Worm (Caenorhabditis elegans) whole organism, early embryonic: ENCODE data around the gene gcl-1.

Source experiments
- B0310.2 ChIP-seq: sonication (generic microtip); optimal IDR thresholded peaks from 2 replicates; lab custom pipeline; 2016; ENCODE audit warnings: mild to moderate bottlenecking, missing genetic modification characterization, missing compliant biosample characterization
- aly-1 ChIP-seq: sonication (generic microtip); optimal IDR thresholded peaks from 2 replicates; lab custom pipeline; 2016; ENCODE audit warnings: missing genetic modification characterization, missing compliant biosample characterization
- ama-1 ChIP-seq: fragments of 150-350 bp; optimal IDR thresholded peaks from 2 replicates; lab custom pipeline; 2014
- ceh-13 ChIP-seq: fragments of 200-800 bp; sonication (Bioruptor generic); optimal IDR thresholded peaks from 2 replicates; lab custom pipeline; 2018; ENCODE audit warnings: mild to moderate bottlenecking, missing genetic modification characterization, missing compliant biosample characterization
- flt-1 ChIP-seq: fragments of 200-800 bp; sonication (Bioruptor generic); IDR thresholded peaks from 2 replicates; pipeline ENCODE4 v1.3.6; 2022; ENCODE audit warnings: missing genetic modification characterization, missing compliant biosample characterization
- hmbx-1 ChIP-seq: sonication (generic microtip); optimal IDR thresholded peaks from 2 replicates; lab custom pipeline; 2016; ENCODE audit warnings: mild to moderate bottlenecking, missing genetic modification characterization, missing compliant biosample characterization
- hmg-4 ChIP-seq: fragments of 200-800 bp; sonication (Bioruptor generic); optimal IDR thresholded peaks from 2 replicates; lab custom pipeline; 2018; ENCODE audit warnings: mild to moderate bottlenecking, missing genetic modification characterization, missing compliant biosample characterization
- hnd-1 ChIP-seq: sonication (generic microtip); optimal IDR thresholded peaks from 2 replicates; lab custom pipeline; 2016; ENCODE audit warnings: missing genetic modification characterization, missing compliant biosample characterization
- scrt-1 ChIP-seq: fragments of 200-800 bp; sonication (Bioruptor generic); IDR thresholded peaks from 2 replicates; pipeline ENCODE4 v1.3.6; 2022; ENCODE audit warnings: missing genetic modification characterization, missing compliant biosample characterization
- tbx-11 ChIP-seq: fragments of 200-800 bp; sonication (Bioruptor generic); IDR thresholded peaks from 2 replicates; pipeline ENCODE4 v1.3.6; 2022; ENCODE audit warnings: missing genetic modification characterization, missing compliant biosample characterization
- tra-4 ChIP-seq: sonication (generic microtip); optimal IDR thresholded peaks from 2 replicates; lab custom pipeline; 2017; ENCODE audit warnings: missing genetic modification characterization, missing compliant biosample characterization

DNA sequence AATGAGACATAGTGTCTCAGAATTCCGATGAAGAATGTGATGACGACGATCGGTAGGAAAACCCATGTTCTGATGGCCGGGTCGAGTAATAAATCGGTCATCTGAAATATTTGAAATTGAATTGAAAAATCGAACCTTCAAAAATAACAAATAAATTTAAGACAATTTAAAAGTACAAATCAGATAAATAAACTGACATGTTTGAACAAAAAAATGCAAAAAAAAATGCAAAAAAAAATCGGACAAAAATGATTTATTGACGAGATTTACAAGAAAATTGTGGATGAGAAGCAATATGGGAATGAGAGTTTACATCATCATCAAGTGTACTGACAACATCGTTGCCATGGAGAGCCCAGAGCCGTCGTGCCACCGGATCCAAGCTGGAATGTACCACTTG, 30.9 kb downstream of the gcl-1 start, which contains the start of gene emc-3:
- TF ChIP-seq flt-1 (no peak), hnd-1 (tag; lab: Kevin White, UChicago) (no peak), ama-1 (lab: Kevin White, UChicago) (no peak), tra-4 (no peak), aly-1 (no peak), scrt-1 (GFP tag; lab: Robert Waterston, UW) (no peak), tbx-11 (GFP tag; lab: Robert Waterston, UW) (no peak), hmbx-1 (tag; lab: Kevin White, UChicago) (no peak), hmg-4 (GFP tag; lab: Kevin White, UChicago) (no peak), B0310.2 (no peak), ceh-13 (GFP tag; lab: Kevin White, UChicago) (no peak)
